Fruit fly (Drosophila melanogaster): ENCODE measurements around the gene CG15337.
A peak's percentile ranks its signal among the peaks of the same experiment; 100 is the strongest.

CG15337 gene

DNA sequence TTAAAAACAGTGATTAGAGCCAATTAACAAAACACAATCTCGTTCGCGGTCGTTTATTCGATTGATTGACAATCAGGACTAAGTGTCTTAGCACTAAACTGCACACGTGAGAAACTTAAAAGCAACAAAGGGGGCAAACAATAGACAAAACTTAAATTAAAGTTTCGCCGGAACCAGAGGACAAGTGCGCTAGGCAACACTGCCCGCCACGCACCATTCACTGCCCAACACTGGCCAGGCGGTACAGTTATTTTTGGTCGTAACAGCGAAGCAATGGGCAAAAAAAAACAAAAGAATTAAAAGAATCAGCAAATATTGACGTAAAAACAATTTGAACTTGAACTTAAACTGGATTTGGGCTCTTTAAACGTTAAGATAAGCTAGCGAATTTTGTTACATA is 22.6 kb upstream of the CG15337 start:
- TF ChIP-seq ss (GFP tag; optimal IDR thresholded peaks at IDR 0.05) = no peak
- no peak for TF ChIP-seq Sox14 (GFP tag; optimal IDR thresholded peaks at IDR 0.05)
- no peak for TF ChIP-seq dsx (GFP tag; optimal IDR thresholded peaks at IDR 0.05; ENCODE audit: poor library complexity, severe bottlenecking)
- no peak for TF ChIP-seq achi (GFP tag; optimal IDR thresholded peaks at IDR 0.05)
- no peak for TF ChIP-seq svp (GFP tag)
- TF ChIP-seq CG15336 (GFP tag; IDR thresholded peaks at IDR 0.05) = no peak
- no peak for TF ChIP-seq CG34406 (GFP tag; optimal IDR thresholded peaks at IDR 0.05)
- TF ChIP-seq spab (GFP tag; optimal IDR thresholded peaks at IDR 0.05) = no peak
- no peak for TF ChIP-seq CG3032 (tag; optimal IDR thresholded peaks at IDR 0.05)

DNA sequence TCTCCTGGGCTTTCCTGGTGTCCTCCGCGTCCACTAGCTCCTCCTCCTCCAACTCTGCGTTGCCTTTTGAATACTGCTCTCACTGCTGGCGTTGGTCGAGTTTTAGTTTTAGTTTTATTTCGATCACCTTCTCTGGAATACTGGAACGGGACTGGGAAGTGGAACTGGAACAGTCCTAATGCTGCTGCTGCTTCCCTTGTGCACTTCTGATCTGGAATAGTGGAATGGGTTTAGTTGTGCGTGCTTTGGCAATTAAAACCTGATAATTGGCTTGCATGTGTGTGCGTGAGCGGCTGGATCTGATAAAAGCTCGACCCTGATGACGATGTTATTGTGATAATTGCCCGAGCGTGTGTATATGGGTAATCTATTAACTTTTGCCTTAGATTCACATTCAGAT is 19.1 kb upstream of the CG15337 start:
- no peak for TF ChIP-seq Sox15 (GFP tag; optimal IDR thresholded peaks at IDR 0.05)
- TF ChIP-seq CG3032 (tag; optimal IDR thresholded peaks at IDR 0.05) = no peak

DNA sequence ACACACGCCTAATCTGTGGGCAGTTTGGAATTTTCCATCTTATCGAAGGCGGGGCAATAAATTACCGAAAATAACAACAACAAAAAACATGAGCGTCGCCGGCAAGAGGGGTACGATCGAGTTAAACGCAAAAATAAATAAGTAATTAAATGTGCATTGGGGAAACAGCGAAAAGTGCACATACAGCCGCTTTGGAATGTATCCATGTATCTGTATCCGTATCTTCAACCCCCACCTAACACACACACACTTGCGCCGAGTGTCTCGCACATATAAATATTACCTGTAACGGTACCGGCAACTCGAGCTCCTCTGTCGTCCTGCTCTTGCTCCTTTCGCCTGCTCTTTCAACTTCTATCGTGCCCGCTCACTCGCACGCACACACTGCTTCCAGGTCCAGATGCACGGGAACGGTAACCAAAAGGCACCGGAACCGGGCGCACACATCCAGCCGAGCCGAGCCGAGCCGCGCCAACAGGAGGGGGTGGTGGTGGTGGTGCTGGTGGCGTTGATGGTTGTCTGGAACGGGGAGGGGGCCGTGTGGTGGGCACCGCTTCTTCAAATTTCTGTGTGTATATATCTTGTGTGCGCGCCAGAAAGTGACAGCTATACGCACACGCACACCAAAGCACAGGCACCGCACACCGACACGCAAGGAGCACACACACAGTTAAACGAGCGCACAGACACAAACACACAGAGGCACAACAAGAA is 18.3 kb upstream of the CG15337 start:
- TF ChIP-seq CG8632 (GFP tag; optimal IDR thresholded peaks at IDR 0.05) (peak; percentile 17), eg (GFP tag; IDR thresholded peaks at IDR 0.05) (peak; percentile 57), CG9139 (GFP tag; optimal IDR thresholded peaks at IDR 0.05) (no peak), CG1621 (tag; optimal IDR thresholded peaks at IDR 0.05) (peak; percentile 85), pdm3 (GFP tag; optimal IDR thresholded peaks at IDR 0.05) (peak; percentile 8), CG32006 (GFP tag; optimal IDR thresholded peaks at IDR 0.05) (peak; percentile 12), Ets21C (GFP tag; optimal IDR thresholded peaks at IDR 0.05) (no peak), Lpt (GFP tag; optimal IDR thresholded peaks at IDR 0.05) (no peak), OdsH (GFP tag; optimal IDR thresholded peaks at IDR 0.05) (no peak), fd85E (GFP tag; optimal IDR thresholded peaks at IDR 0.05) (no peak), Sox14 (GFP tag; optimal IDR thresholded peaks at IDR 0.05) (no peak), CG4318 (GFP tag; optimal IDR thresholded peaks at IDR 0.05) (no peak), Hr39 (GFP tag; optimal IDR thresholded peaks at IDR 0.05) (peak; percentile 21), ss (GFP tag; optimal IDR thresholded peaks at IDR 0.05) (peak; percentile 52 to 70), CG11294 (GFP tag; IDR thresholded peaks at IDR 0.05) (no peak), CG15336 (GFP tag; IDR thresholded peaks at IDR 0.05) (no peak), CG3919 (GFP tag; optimal IDR thresholded peaks at IDR 0.05) (peak; percentile 17), CG3032 (tag; optimal IDR thresholded peaks at IDR 0.05) (peak; percentile 3), CG8119 (GFP tag; IDR thresholded peaks at IDR 0.05) (0 out of 3 replicates have a peak, but pooled peaks have one; percentile 41), vri (GFP tag; optimal IDR thresholded peaks at IDR 0.05) (peak; percentile 54), Smox (GFP tag; optimal IDR thresholded peaks at IDR 0.05) (no peak), CG10669 (GFP tag; optimal IDR thresholded peaks at IDR 0.05) (no peak), Eip75B (GFP tag; optimal IDR thresholded peaks at IDR 0.05) (peak; percentile 38), fd59A (GFP tag; optimal IDR thresholded peaks at IDR 0.05) (no peak), CG6854 (GFP tag; optimal IDR thresholded peaks at IDR 0.05) (peak; percentile 38), CG34406 (GFP tag; optimal IDR thresholded peaks at IDR 0.05) (peak; percentile 6), Blimp-1 (GFP tag; optimal IDR thresholded peaks at IDR 0.05) (no peak), Sox102F (GFP tag; optimal IDR thresholded peaks at IDR 0.05) (no peak), CG6808 (GFP tag; optimal IDR thresholded peaks at IDR 0.05) (peak; percentile 47), CG6163 (GFP tag; IDR thresholded peaks at IDR 0.05) (peak; percentile 57; the same call in 1 of the 3 replicates), lz (GFP tag; optimal IDR thresholded peaks at IDR 0.05) (no peak), CG8319 (GFP tag; optimal IDR thresholded peaks at IDR 0.05) (no peak), net (GFP tag; optimal IDR thresholded peaks at IDR 0.05) (peak; percentile 47), Hr4 (GFP tag; optimal IDR thresholded peaks at IDR 0.05) (no peak), Eip93F (GFP tag; optimal IDR thresholded peaks at IDR 0.05) (peak; percentile 0), Eip78C (GFP tag) (peak; percentile 68), Sox15 (GFP tag; optimal IDR thresholded peaks at IDR 0.05) (no peak), dac (GFP tag; optimal IDR thresholded peaks at IDR 0.05) (no peak), CG7368 (GFP tag; optimal IDR thresholded peaks at IDR 0.05) (peak; percentile 19), CG10631 (GFP tag; optimal IDR thresholded peaks at IDR 0.05) (no peak), svp (GFP tag) (peak; percentile 83), Gug (GFP tag; IDR thresholded peaks at IDR 0.05) (no peak), Ets96B (tag; optimal IDR thresholded peaks at IDR 0.05) (peak; percentile 28)
